Worm (Caenorhabditis elegans) whole organism, L1 larva: ENCODE results near the gene apy-1.

Experiments used
- aha-1 ChIP-seq: fragments of 150-350 bp; optimal IDR thresholded peaks from 2 replicates; lab custom pipeline; 2014; ENCODE audit warnings: missing biosample characterization, missing genetic modification characterization
- alr-1 ChIP-seq: fragments of 200-800 bp; sonication (Bioruptor generic); optimal IDR thresholded peaks from 2 replicates; lab custom pipeline; 2018; ENCODE audit warnings: borderline replicate concordance, mild to moderate bottlenecking, missing genetic modification characterization, missing compliant biosample characterization
- ama-1 ChIP-seq: fragments of 150-350 bp; optimal IDR thresholded peaks from 2 replicates; lab custom pipeline; 2014
- blmp-1 ChIP-seq: fragments of 150-350 bp; optimal IDR thresholded peaks from 2 replicates; lab custom pipeline; 2014; ENCODE audit warnings: missing biosample characterization, missing genetic modification characterization
- dpl-1 ChIP-seq, 3 experiments: fragments of 150-350 bp in 2 of 3; sonication (generic microtip) in 1 of 3; optimal IDR thresholded peaks; 2 replicates each; lab custom pipeline; 2014 to 2017; ENCODE audit warnings: missing biosample characterization in 3 of 3, missing genetic modification characterization in 3 of 3, missing genetic modification reagents in 3 of 3
- efl-1 ChIP-seq, 4 experiments: fragments of 150-350 bp; optimal IDR thresholded peaks in 3 of 4; peaks in 1 of 4; 1 replicate in 1 of 4; 2 replicates in 3 of 4; lab custom pipeline; 2014; ENCODE audit warnings: missing biosample characterization in 2 of 4, missing genetic modification characterization in 2 of 4, missing genetic modification reagents in 2 of 4
- egl-13 ChIP-seq: sonication (generic microtip); optimal IDR thresholded peaks from 2 replicates; lab custom pipeline; 2016; ENCODE audit warnings: missing genotype, missing genetic modification reagents, missing genetic modification characterization, missing compliant biosample characterization
- elt-3 ChIP-seq, 6 experiments: fragments of 150-350 bp in 1 of 6; sonication (generic microtip); optimal IDR thresholded peaks; 2 replicates each; lab custom pipeline; 2017 to 2018; ENCODE audit warnings: missing biosample characterization in 6 of 6, missing genetic modification characterization in 6 of 6, inconsistent platforms in 1 of 6
- ets-5 ChIP-seq: fragments of 200-800 bp; sonication (Bioruptor generic); IDR thresholded peaks from 2 replicates; pipeline ENCODE4 v1.3.6; 2022; ENCODE audit warnings: missing genetic modification characterization, missing compliant biosample characterization
- grh-1 ChIP-seq: fragments of 200-800 bp; sonication (Bioruptor generic); IDR thresholded peaks from 2 replicates; pipeline ENCODE4 v1.3.6; 2022; ENCODE audit warnings: missing genetic modification reagents, missing genetic modification characterization, missing compliant biosample characterization
- hlh-17 ChIP-seq: fragments of 200-800 bp; sonication (Bioruptor generic); optimal IDR thresholded peaks from 2 replicates; lab custom pipeline; 2018; ENCODE audit warnings: missing genetic modification characterization, mild to moderate bottlenecking, missing compliant biosample characterization, moderate library complexity, borderline replicate concordance
- hpl-2 ChIP-seq: fragments of 150-350 bp; optimal IDR thresholded peaks from 2 replicates; lab custom pipeline; 2014; ENCODE audit warnings: missing biosample characterization, missing genetic modification reagents, missing genetic modification characterization
- jun-1 ChIP-seq: fragments of 150-350 bp; optimal IDR thresholded peaks from 2 replicates; lab custom pipeline; 2014; ENCODE audit warnings: missing biosample characterization, missing genetic modification reagents, missing genetic modification characterization
- lin-13 ChIP-seq: fragments of 150-350 bp; optimal IDR thresholded peaks from 2 replicates; lab custom pipeline; 2014; ENCODE audit warnings: missing biosample characterization, missing genetic modification reagents, missing genetic modification characterization
- lin-14 ChIP-seq: fragments of 200-800 bp; sonication (Bioruptor generic); optimal IDR thresholded peaks from 2 replicates; lab custom pipeline; 2018; ENCODE audit warnings: mild to moderate bottlenecking, missing genetic modification characterization, moderate library complexity, missing compliant biosample characterization
- lsy-2 ChIP-seq, 2 experiments: fragments of 150-350 bp; optimal IDR thresholded peaks; 2 replicates each; lab custom pipeline; 2014; ENCODE audit warnings: missing biosample characterization in 2 of 2, missing genetic modification characterization in 2 of 2
- mdl-1 ChIP-seq, 2 experiments: fragments of 150-350 bp; optimal IDR thresholded peaks; 2 replicates each; lab custom pipeline; 2014 to 2017; ENCODE audit warnings: missing biosample characterization in 2 of 2, missing genetic modification characterization in 2 of 2, inconsistent platforms in 1 of 2
- mef-2 ChIP-seq: fragments of 150-350 bp; optimal IDR thresholded peaks from 2 replicates; lab custom pipeline; 2014; ENCODE audit warnings: missing biosample characterization, missing genetic modification characterization
- mep-1 ChIP-seq: fragments of 150-350 bp; optimal IDR thresholded peaks from 2 replicates; lab custom pipeline; 2014; ENCODE audit warnings: missing biosample characterization, missing genetic modification characterization
- nhr-11 ChIP-seq: fragments of 150-350 bp; optimal IDR thresholded peaks from 2 replicates; lab custom pipeline; 2014; ENCODE audit warnings: missing biosample characterization, missing genetic modification characterization
- nhr-12 ChIP-seq: sonication (generic microtip); optimal IDR thresholded peaks from 2 replicates; lab custom pipeline; 2017; ENCODE audit warnings: missing biosample characterization, missing genetic modification characterization
- nhr-19 ChIP-seq: fragments of 200-800 bp; sonication (Bioruptor generic); conservative IDR thresholded peaks from 2 replicates; pipeline ENCODE4 v1.3.6; 2022; ENCODE audit warnings: missing genetic modification characterization, missing compliant biosample characterization
- nhr-20 ChIP-seq: sonication (generic microtip); optimal IDR thresholded peaks from 2 replicates; lab custom pipeline; 2016; ENCODE audit warnings: mild to moderate bottlenecking, missing genetic modification characterization, missing compliant biosample characterization
- nhr-28 ChIP-seq: fragments of 150-350 bp; optimal IDR thresholded peaks from 2 replicates; lab custom pipeline; 2014; ENCODE audit warnings: missing biosample characterization, missing genetic modification characterization
- nhr-71 ChIP-seq: sonication (generic microtip); optimal IDR thresholded peaks from 2 replicates; lab custom pipeline; 2016; ENCODE audit warnings: mild to moderate bottlenecking, missing genetic modification characterization, moderate library complexity, missing compliant biosample characterization
- nhr-76 ChIP-seq: sonication (generic microtip); optimal IDR thresholded peaks from 2 replicates; lab custom pipeline; 2017; ENCODE audit warnings: missing biosample characterization, missing genetic modification characterization
- nhr-77 ChIP-seq: fragments of 150-350 bp; optimal IDR thresholded peaks from 2 replicates; lab custom pipeline; 2014; ENCODE audit warnings: missing biosample characterization, missing genetic modification characterization
- nhr-84 ChIP-seq: sonication (generic microtip); optimal IDR thresholded peaks from 2 replicates; lab custom pipeline; 2017; ENCODE audit warnings: missing biosample characterization, missing genetic modification characterization
- nhr-85 ChIP-seq: sonication (generic microtip); peaks from one replicate; lab custom pipeline; 2016; ENCODE audit warnings: missing genetic modification characterization, inconsistent platforms, missing compliant biosample characterization
- nhr-90 ChIP-seq: sonication (generic microtip); optimal IDR thresholded peaks from 2 replicates; lab custom pipeline; 2016; ENCODE audit warnings: mild to moderate bottlenecking, missing genetic modification characterization, missing compliant biosample characterization; ENCODE audit not compliant: poor library complexity
- pax-3 ChIP-seq: fragments of 200-800 bp; sonication (Bioruptor generic); optimal IDR thresholded peaks from 2 replicates; lab custom pipeline; 2018; ENCODE audit warnings: mild to moderate bottlenecking, missing genetic modification characterization, moderate library complexity, missing compliant biosample characterization
- rnt-1 ChIP-seq: sonication (generic microtip); optimal IDR thresholded peaks from 2 replicates; lab custom pipeline; 2016; ENCODE audit warnings: mild to moderate bottlenecking, missing genetic modification characterization, moderate library complexity, missing compliant biosample characterization
- skn-1 ChIP-seq: fragments of 150-350 bp; optimal IDR thresholded peaks from 2 replicates; lab custom pipeline; 2014; ENCODE audit warnings: missing biosample characterization, missing genetic modification characterization
- snpc-4 ChIP-seq: fragments of 150-350 bp; optimal IDR thresholded peaks from 2 replicates; lab custom pipeline; 2014; ENCODE audit warnings: missing biosample characterization, missing genetic modification characterization
- snu-23 ChIP-seq: sonication (generic microtip); optimal IDR thresholded peaks from 2 replicates; lab custom pipeline; 2016; ENCODE audit warnings: missing genetic modification characterization, missing compliant biosample characterization
- sptf-1 ChIP-seq: fragments of 150-350 bp; optimal IDR thresholded peaks from 2 replicates; lab custom pipeline; 2014; ENCODE audit warnings: missing biosample characterization, missing genetic modification characterization
- swsn-7 ChIP-seq: sonication (generic microtip); optimal IDR thresholded peaks from 2 replicates; lab custom pipeline; 2016; ENCODE audit warnings: missing genetic modification characterization, missing compliant biosample characterization
- tbx-2 ChIP-seq: sonication (generic microtip); optimal IDR thresholded peaks from 2 replicates; lab custom pipeline; 2016; ENCODE audit warnings: missing genetic modification characterization, missing compliant biosample characterization
- tlp-1 ChIP-seq: fragments of 150-350 bp; optimal IDR thresholded peaks from 2 replicates; lab custom pipeline; 2014; ENCODE audit warnings: missing biosample characterization, missing genetic modification characterization
- unc-62 ChIP-seq: fragments of 150-350 bp; optimal IDR thresholded peaks from 2 replicates; lab custom pipeline; 2014; ENCODE audit warnings: missing biosample characterization, missing genetic modification reagents, missing genetic modification characterization
- unc-86 ChIP-seq: sonication (generic microtip); optimal IDR thresholded peaks from 2 replicates; lab custom pipeline; 2016; ENCODE audit warnings: missing genetic modification characterization, missing compliant biosample characterization
- unc-98 ChIP-seq: fragments of 200-800 bp; sonication (Bioruptor generic); IDR thresholded peaks from 2 replicates; pipeline ENCODE4 v1.3.6; 2022; ENCODE audit warnings: missing genetic modification characterization, missing compliant biosample characterization
- ztf-4 ChIP-seq: fragments of 150-350 bp; optimal IDR thresholded peaks from 2 replicates; lab custom pipeline; 2014; ENCODE audit warnings: missing biosample characterization, missing genetic modification characterization

The apy-1 gene

ce11 chrX:7593931-7594544 is 24.5 kb upstream of the apy-1 start:
- TF ChIP-seq sptf-1 (tag; lab: Kevin White, UChicago) (no peak), swsn-7 (tag; lab: Kevin White, UChicago) (no peak), nhr-20 (tag; lab: Kevin White, UChicago) (peak; percentile 28), blmp-1 (tag; lab: Kevin White, UChicago) (peak; percentile 68), mef-2 (tag; lab: Kevin White, UChicago) (no peak), lin-14 (GFP tag; lab: Kevin White, UChicago) (peak; percentile 49), nhr-71 (tag; lab: Kevin White, UChicago) (peak; percentile 5), lsy-2 (tag; optimal IDR thresholded peaks at IDR 0.05; lab: Kevin White, UChicago) (peak in 1 of 2 experiments; percentile 3), nhr-85 (tag; lab: Kevin White, UChicago) (peak; percentile 78), nhr-84 (no peak), lin-13 (GFP tag; lab: Kevin White, UChicago) (no peak), egl-13 (tag; lab: Kevin White, UChicago) (no peak), elt-3 (tag; optimal IDR thresholded peaks at IDR 0.05; lab: Kevin White, UChicago) (no peak), mdl-1 (tag; optimal IDR thresholded peaks at IDR 0.05; lab: Kevin White, UChicago) (peak in 1 of 2 experiments; percentile 35), tlp-1 (no peak), rnt-1 (no peak), dpl-1 (GFP tag; optimal IDR thresholded peaks at IDR 0.05; lab: Kevin White, UChicago) (no peak)

ce11 chrX:7590756-7591155 is 21.2 kb upstream of the apy-1 start:
- TF ChIP-seq nhr-90 (tag; lab: Kevin White, UChicago) (peak; percentile 27), pax-3 (no peak), hlh-17 (GFP tag; lab: Kevin White, UChicago) (no peak), ztf-4 (tag; lab: Kevin White, UChicago) (no peak), efl-1 (optimal IDR thresholded peaks at IDR 0.05; lab: Kevin White, UChicago) (no peak), efl-1 (GFP tag; optimal IDR thresholded peaks at IDR 0.05 in 1 of 2; lab: Kevin White, UChicago) (no peak), aha-1 (no peak), ama-1 (no peak), snu-23 (GFP tag; lab: Kevin White, UChicago) (peak; percentile 49), nhr-28 (tag; lab: Kevin White, UChicago) (no peak), hpl-2 (GFP tag; lab: Kevin White, UChicago) (no peak), alr-1 (tag; lab: Kevin White, UChicago) (no peak), nhr-85 (tag; lab: Kevin White, UChicago) (peak; percentile 75), jun-1 (tag; lab: Kevin White, UChicago) (no peak), tbx-2 (tag; lab: Kevin White, UChicago) (peak; percentile 48), nhr-12 (tag; lab: Kevin White, UChicago) (no peak), elt-3 (tag; optimal IDR thresholded peaks at IDR 0.05; lab: Kevin White, UChicago) (peak in 5 of 6 experiments; percentile 13 to 57 (median 50)), nhr-20 (tag; lab: Kevin White, UChicago) (peak; percentile 36), unc-98 (GFP tag; lab: Robert Waterston, UW) (no peak), mep-1 (peak; percentile 4), ets-5 (GFP tag; lab: Robert Waterston, UW) (no peak), snpc-4 (no peak), nhr-77 (tag; lab: Kevin White, UChicago) (no peak), lin-14 (GFP tag; lab: Kevin White, UChicago) (peak; percentile 78), lsy-2 (tag; optimal IDR thresholded peaks at IDR 0.05; lab: Kevin White, UChicago) (peak in 1 of 2 experiments; percentile 39), nhr-19 (GFP tag; lab: Robert Waterston, UW) (0 out of 2 replicates have a peak, but pooled peaks have one; percentile 4), nhr-11 (tag; lab: Kevin White, UChicago) (no peak), unc-86 (tag; lab: Kevin White, UChicago) (no peak), skn-1 (tag; lab: Kevin White, UChicago) (no peak), unc-62 (GFP tag; lab: Kevin White, UChicago) (no peak), grh-1 (no peak), mef-2 (tag; lab: Kevin White, UChicago) (no peak), blmp-1 (tag; lab: Kevin White, UChicago) (peak; percentile 87), nhr-76 (tag; lab: Kevin White, UChicago) (no peak), nhr-71 (tag; lab: Kevin White, UChicago) (peak; percentile 55)
